Worm (Caenorhabditis elegans): ENCODE results near the gene him-5.
A peak's percentile ranks its signal among the peaks of the same experiment; 100 is the strongest.
"Not testable (repeated sequence)": the region's sequence is repeated elsewhere in the genome, so short reads cannot be mapped to it uniquely, and the experiment has no call there.

Gene him-5

ce11 chrV:14055097-14055496, 35.1 kb upstream of the him-5 start (continued):
- TF ChIP-seq mes-2 (tag; optimal IDR thresholded peaks at IDR 0.05; ENCODE audit: poor library complexity, severe bottlenecking) (peak; percentile 100), aha-1 (tag) (peak; percentile 97), nhr-25 (tag; optimal IDR thresholded peaks at IDR 0.05; ENCODE audit: borderline replicate concordance, insufficient read depth) (peak; percentile 55), tra-1 (GFP tag; IDR thresholded peaks at IDR 0.05) (peak; percentile 98), zip-11 (GFP tag; IDR thresholded peaks at IDR 0.05) (0 out of 2 replicates have a peak, but pooled peaks have one; percentile 34), hlh-11 (tag; optimal IDR thresholded peaks at IDR 0.05) (peak; percentile 95), pha-4 (GFP tag; IDR thresholded peaks at IDR 0.05) (peak; percentile 96), nhr-77 (tag; optimal IDR thresholded peaks at IDR 0.05) (peak; percentile 54), mdt-29 (GFP tag; IDR thresholded peaks at IDR 0.05) (peak; percentile 94), snpc-1.2 (GFP tag; IDR thresholded peaks at IDR 0.05) (0 out of 2 replicates have a peak, but pooled peaks have one; percentile 41), hlh-30 (tag; optimal IDR thresholded peaks at IDR 0.05; ENCODE audit: insufficient read depth) (peak; percentile 98), nhr-42 (GFP tag; IDR thresholded peaks at IDR 0.05) (peak; percentile 97), vab-7 (GFP tag; IDR thresholded peaks at IDR 0.05) (peak; percentile 94), ZK337.2 (GFP tag; IDR thresholded peaks at IDR 0.05) (peak; percentile 99), set-16 (GFP tag; IDR thresholded peaks at IDR 0.05) (peak; percentile 78), Y48G9A.11 (GFP tag; IDR thresholded peaks at IDR 0.05) (peak; percentile 92), arid-1 (GFP tag; conservative IDR thresholded peaks at IDR 0.05) (peak; percentile 94), sdz-12 (GFP tag; optimal IDR thresholded peaks at IDR 0.05) (peak; percentile 85), ces-1 (GFP tag; optimal IDR thresholded peaks at IDR 0.05) (peak; percentile 69), spr-3 (GFP tag; optimal IDR thresholded peaks at IDR 0.05) (peak; percentile 57), php-3 (GFP tag; IDR thresholded peaks at IDR 0.05) (peak; percentile 97), nhr-48 (tag; optimal IDR thresholded peaks at IDR 0.05) (peak; percentile 90), F37D6.2 (tag; optimal IDR thresholded peaks at IDR 0.05) (peak; percentile 91), zip-2 (tag; optimal IDR thresholded peaks at IDR 0.05) (peak; percentile 69), gei-8 (GFP tag; optimal IDR thresholded peaks at IDR 0.05) (peak; percentile 53), zfp-3 (GFP tag; conservative IDR thresholded peaks at IDR 0.05) (peak; percentile 96), dpl-1 (GFP tag; optimal IDR thresholded peaks at IDR 0.05) (peak; percentile 90), Y75B8A.6 (GFP tag; IDR thresholded peaks at IDR 0.05) (peak; percentile 91; the same call in 1 of the 2 replicates), nhr-28 (tag; optimal IDR thresholded peaks at IDR 0.05) (peak; percentile 72), hmg-1.1 (GFP tag; IDR thresholded peaks at IDR 0.05) (peak; percentile 92), hif-1 (tag; optimal IDR thresholded peaks at IDR 0.05) (peak; percentile 61 to 94), F44E2.7 (GFP tag; IDR thresholded peaks at IDR 0.05) (peak; percentile 86), tag-97 (GFP tag; IDR thresholded peaks at IDR 0.05) (peak; percentile 93), F10B5.3 (tag; optimal IDR thresholded peaks at IDR 0.05) (peak; percentile 18), mep-1 (tag; optimal IDR thresholded peaks at IDR 0.05) (peak; percentile 90), nhr-11 (tag; optimal IDR thresholded peaks at IDR 0.05) (peak; percentile 61)
- TF ChIP-seq pha-4 (tag; optimal IDR thresholded peaks at IDR 0.05): not testable (repeated sequence)

- TF ChIP-seq lin-13 (GFP tag; optimal IDR thresholded peaks at IDR 0.05) (no peak), mep-1 (tag; optimal IDR thresholded peaks at IDR 0.05) (no peak), nhr-237 (tag; optimal IDR thresholded peaks at IDR 0.05) (no peak), sdz-12 (GFP tag; optimal IDR thresholded peaks at IDR 0.05) (no peak), madf-5 (GFP tag; IDR thresholded peaks at IDR 0.05) (no peak), unc-62 (GFP tag; optimal IDR thresholded peaks at IDR 0.05 in 1 of 2) (peak in 1 of 2 experiments; percentile 32), unc-62 (tag; optimal IDR thresholded peaks at IDR 0.05) (no peak), zfp-3 (GFP tag; conservative IDR thresholded peaks at IDR 0.05) (no peak), nhr-77 (tag; optimal IDR thresholded peaks at IDR 0.05) (no peak)
These were observed 32.7 kb upstream of the him-5 start, which contains the start of gene F58D12.3 for ce11 chrV:14057540-14057939. Gene F58D12.3, plus strand, starts transcription at chrV:14057840.
